Fruit fly (Drosophila melanogaster) Kc167 (cell line): ENCODE results near the gene CG14537.

ENCODE experiments used
- Myc ChIP-seq: fragments of >200 bp; optimal IDR thresholded peaks from 2 replicates; lab custom pipeline; 2017; ENCODE audit warnings: missing external identifiers
- Sin3A ChIP-seq: fragments of >200 bp; optimal IDR thresholded peaks from 2 replicates; lab custom pipeline; 2018; ENCODE audit warnings: missing external identifiers
- h ChIP-seq: fragments of >200 bp; optimal IDR thresholded peaks from 3 replicates; lab custom pipeline; 2018; ENCODE audit warnings: missing external identifiers
- insv ChIP-seq: fragments of >200 bp; optimal IDR thresholded peaks from 3 replicates; lab custom pipeline; 2018; ENCODE audit warnings: missing external identifiers
- psq ChIP-seq: fragments of >200 bp; optimal IDR thresholded peaks from 2 replicates; lab custom pipeline; 2017; ENCODE audit warnings: missing external identifiers
- ttk ChIP-seq: sonication (Bioruptor generic); optimal IDR thresholded peaks from 2 replicates; lab custom pipeline; 2017; ENCODE audit warnings: missing external identifiers

dm6 chr2L:7861733-7862132 is 21.5 kb downstream of the CG14537 start:
- no peak for TF ChIP-seq Myc (lab: Kevin White, UChicago)
- TF ChIP-seq insv = no peak
- TF ChIP-seq psq = no peak
- no peak for TF ChIP-seq Sin3A (lab: Kevin White, UChicago)
- no peak for TF ChIP-seq ttk (lab: Kevin White, UChicago)
- TF ChIP-seq h (lab: Kevin White, UChicago) = no peak
